Worm (Caenorhabditis elegans): ENCODE results near the gene nhr-234.

Gene nhr-234

DNA sequence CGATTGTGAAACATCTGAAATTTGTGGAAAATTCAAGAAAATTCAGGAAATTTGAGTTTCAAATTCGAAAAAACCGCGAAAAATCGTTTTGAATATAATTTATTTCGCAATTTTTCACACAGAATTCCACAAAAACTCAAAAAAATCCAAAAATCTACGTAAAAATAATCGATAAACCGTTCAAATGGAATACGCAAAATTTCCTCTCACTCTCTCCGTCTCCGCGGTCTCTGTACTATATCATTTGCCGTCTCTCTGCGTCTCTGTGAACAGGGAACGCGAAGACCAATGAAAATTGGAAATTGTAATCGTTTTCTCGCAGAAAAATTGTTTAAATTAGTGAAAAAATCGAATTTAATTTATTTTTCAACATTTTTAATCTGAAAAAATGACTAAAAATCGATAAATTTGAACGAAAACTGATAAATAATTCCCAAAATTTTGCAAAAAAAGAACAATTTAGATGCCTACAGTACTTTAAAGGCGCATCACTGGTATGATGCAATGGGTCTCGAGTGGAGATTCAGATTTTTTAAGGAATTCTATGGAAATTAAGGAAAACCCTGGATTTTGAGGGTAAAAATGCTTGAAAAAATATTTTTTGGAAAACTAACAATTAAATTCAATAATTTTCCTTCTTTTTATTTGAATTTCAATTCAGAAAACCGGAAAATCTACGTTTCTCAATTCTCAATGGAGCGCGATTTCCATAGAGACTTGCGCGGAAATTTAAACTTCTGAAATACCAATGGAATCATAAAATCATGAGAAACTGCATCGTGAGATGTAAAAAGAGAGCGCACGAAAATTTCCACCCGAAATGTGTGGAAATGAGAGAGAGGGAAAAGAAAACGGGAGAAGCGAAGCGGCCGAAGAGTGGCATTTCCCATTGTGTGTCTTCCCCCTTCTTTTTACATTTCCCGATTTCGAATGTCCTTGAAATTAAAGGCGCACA is 32.5 kb upstream of the nhr-234 start, which contains the start of the genes ceh-100 and lips-15 (continued):
- TF ChIP-seq unc-86 (tag; optimal IDR thresholded peaks at IDR 0.05) = no peak
- no peak for TF ChIP-seq nhr-84 (tag; optimal IDR thresholded peaks at IDR 0.05)
- no peak for TF ChIP-seq nhr-90 (tag; optimal IDR thresholded peaks at IDR 0.05; ENCODE audit: poor library complexity)
- TF ChIP-seq tbx-2 (tag; optimal IDR thresholded peaks at IDR 0.05) = peak; percentile 8
- TF ChIP-seq nhr-76 (tag; optimal IDR thresholded peaks at IDR 0.05) = no peak
- TF ChIP-seq efl-3 (GFP tag; optimal IDR thresholded peaks at IDR 0.05) = no peak
- no peak for TF ChIP-seq C04F5.9 (tag; optimal IDR thresholded peaks at IDR 0.05)
- TF ChIP-seq nhr-11 (tag; optimal IDR thresholded peaks at IDR 0.05) = no peak
- peak; percentile 33 for TF ChIP-seq mep-1 (tag; optimal IDR thresholded peaks at IDR 0.05)
- TF ChIP-seq swsn-7 (tag; optimal IDR thresholded peaks at IDR 0.05) = no peak
- no peak for TF ChIP-seq dsc-1 (tag; optimal IDR thresholded peaks at IDR 0.05)
- no peak for TF ChIP-seq ceh-90 (tag; optimal IDR thresholded peaks at IDR 0.05)
- TF ChIP-seq jun-1 (tag; optimal IDR thresholded peaks at IDR 0.05) = no peak
- TF ChIP-seq lin-14 (GFP tag; optimal IDR thresholded peaks at IDR 0.05) = peak; percentile 46
- TF ChIP-seq grh-1 (GFP tag; IDR thresholded peaks at IDR 0.05) = no peak
- peak in 1 of 6 experiments; percentile 16 for TF ChIP-seq elt-3 (tag; optimal IDR thresholded peaks at IDR 0.05)
- TF ChIP-seq hlh-17 (GFP tag; optimal IDR thresholded peaks at IDR 0.05; ENCODE audit: borderline replicate concordance) = no peak
- no peak for TF ChIP-seq zip-4 (GFP tag; optimal IDR thresholded peaks at IDR 0.05)
- no peak for TF ChIP-seq alr-1 (tag; optimal IDR thresholded peaks at IDR 0.05; ENCODE audit: borderline replicate concordance)
- TF ChIP-seq zag-1 (tag; optimal IDR thresholded peaks at IDR 0.05) = no peak
- no peak for TF ChIP-seq unc-62 (GFP tag; optimal IDR thresholded peaks at IDR 0.05)
- TF ChIP-seq sox-4 (tag; optimal IDR thresholded peaks at IDR 0.05) = no peak
- peak; percentile 17 for TF ChIP-seq skn-1 (tag; optimal IDR thresholded peaks at IDR 0.05)
- TF ChIP-seq C34B4.2 (tag; optimal IDR thresholded peaks at IDR 0.05) = no peak
- TF ChIP-seq lsy-2 (tag; optimal IDR thresholded peaks at IDR 0.05) = peak; percentile 22 to 23
- no peak for TF ChIP-seq elt-2 (tag; optimal IDR thresholded peaks at IDR 0.05)
- no peak for TF ChIP-seq aly-2 (tag; optimal IDR thresholded peaks at IDR 0.05)
- no peak for TF ChIP-seq lin-39 (tag; optimal IDR thresholded peaks at IDR 0.05)
- no peak for TF ChIP-seq ztf-11 (tag; optimal IDR thresholded peaks at IDR 0.05)
- no peak for TF ChIP-seq nhr-12 (tag; optimal IDR thresholded peaks at IDR 0.05)
- TF ChIP-seq nhr-237 (tag; optimal IDR thresholded peaks at IDR 0.05) = no peak
- no peak for TF ChIP-seq fos-1 (tag; optimal IDR thresholded peaks at IDR 0.05)
- TF ChIP-seq lir-3 (tag; optimal IDR thresholded peaks at IDR 0.05; ENCODE audit: poor library complexity) = no peak
- TF ChIP-seq mab-9 (GFP tag; IDR thresholded peaks at IDR 0.05) = no peak
- no peak for TF ChIP-seq unc-130 (tag; optimal IDR thresholded peaks at IDR 0.05)
- TF ChIP-seq ets-5 (GFP tag; IDR thresholded peaks at IDR 0.05) = no peak
- peak; percentile 13 to 70 (median 45) for TF ChIP-seq dpl-1 (GFP tag; optimal IDR thresholded peaks at IDR 0.05)
- no peak for TF ChIP-seq egl-27 (tag; optimal IDR thresholded peaks at IDR 0.05)
- no peak for TF ChIP-seq ama-1 (optimal IDR thresholded peaks at IDR 0.05)
- TF ChIP-seq fkh-4 (tag; optimal IDR thresholded peaks at IDR 0.05; ENCODE audit: borderline replicate concordance) = no peak
- TF ChIP-seq lin-15B (tag; optimal IDR thresholded peaks at IDR 0.05) = peak; percentile 76
- TF ChIP-seq mdl-1 (tag; optimal IDR thresholded peaks at IDR 0.05) = no peak

All from whole organism, L1 larva.